Worm (Caenorhabditis elegans): ENCODE results near the gene K11G12.6.

Gene K11G12.6

DNA sequence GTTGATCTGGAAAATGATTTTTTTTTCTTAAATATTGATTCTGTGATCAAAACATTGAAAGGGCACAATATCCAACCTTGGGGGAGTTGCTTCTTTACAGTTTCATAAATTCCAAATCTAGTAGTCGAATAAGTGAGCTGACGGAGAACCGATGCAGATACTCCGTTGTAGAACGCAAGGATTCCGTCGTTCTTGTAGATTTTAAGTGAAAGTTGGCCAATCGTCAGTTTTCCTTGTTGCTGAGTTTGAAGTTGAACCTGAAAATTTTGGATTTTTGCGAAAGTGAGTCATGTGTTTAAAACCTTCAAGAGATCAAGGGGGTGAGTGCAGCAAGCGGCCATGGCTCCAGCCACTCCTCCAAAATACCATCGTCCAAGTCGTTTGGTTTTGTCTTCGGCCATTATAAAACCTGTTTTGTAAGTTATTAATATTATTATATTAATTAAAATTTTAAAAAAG, 4.2 kb downstream of the K11G12.6 start, which contains the start of gene slc-25A10:
TSS of gene slc-25A10 (minus strand) at position 409 of the 459 bp plus-strand sequence.
- TF ChIP-seq nhr-76 (tag; optimal IDR thresholded peaks at IDR 0.05) (no peak), elt-2 (tag; optimal IDR thresholded peaks at IDR 0.05) (peak; percentile 15), ama-1 (optimal IDR thresholded peaks at IDR 0.05) (peak; percentile 88)

- TF ChIP-seq nhr-25 (tag; optimal IDR thresholded peaks at IDR 0.05) (no peak), nhr-43 (tag; optimal IDR thresholded peaks at IDR 0.05; ENCODE audit: poor library complexity, severe bottlenecking) (no peak), nhr-12 (tag; optimal IDR thresholded peaks at IDR 0.05) (no peak), elt-3 (tag; optimal IDR thresholded peaks at IDR 0.05) (no peak), elt-2 (tag; optimal IDR thresholded peaks at IDR 0.05) (peak; percentile 54), eor-1 (tag; optimal IDR thresholded peaks at IDR 0.05) (no peak), egl-5 (tag; optimal IDR thresholded peaks at IDR 0.05) (no peak), nhr-28 (tag; optimal IDR thresholded peaks at IDR 0.05) (no peak), snpc-4 (tag; optimal IDR thresholded peaks at IDR 0.05) (no peak)
Measured at ce11 chrX:6722966-6723365, 6.5 kb downstream of the K11G12.6 start, which contains the start of gene smf-1. Gene smf-1 (minus strand): TSS chrX:6723066.

DNA sequence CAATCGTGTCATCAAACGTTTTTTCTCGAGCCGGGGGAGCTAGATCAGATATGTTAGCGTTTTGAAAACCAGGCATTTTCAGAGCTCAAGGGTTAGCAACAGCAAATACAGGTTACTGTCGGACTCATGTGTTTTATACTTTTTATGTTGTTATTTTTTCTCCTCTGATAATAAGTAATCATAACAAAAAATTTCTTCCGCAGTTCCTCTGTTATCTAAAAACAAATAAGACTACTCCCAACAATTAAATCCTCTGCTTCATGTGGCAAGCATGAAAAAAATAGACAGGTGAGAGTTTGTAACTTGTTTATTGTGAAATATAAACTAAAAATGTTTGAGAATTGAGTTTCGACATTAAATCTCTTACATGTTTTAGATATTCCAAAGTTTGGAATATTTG, 10.9 kb downstream of the K11G12.6 start, which contains the start of gene smf-2:
TSS of gene smf-2 (minus strand) at position 101 of the 400 bp plus-strand sequence.
- no peak for TF ChIP-seq elt-3 (tag; optimal IDR thresholded peaks at IDR 0.05)
- TF ChIP-seq aly-2 (tag; optimal IDR thresholded peaks at IDR 0.05), result no peak
- no peak for TF ChIP-seq nhr-67 (tag; optimal IDR thresholded peaks at IDR 0.05)
- TF ChIP-seq tbx-2 (tag; optimal IDR thresholded peaks at IDR 0.05), result no peak
- TF ChIP-seq hmg-11 (tag; optimal IDR thresholded peaks at IDR 0.05), result no peak
- no peak for TF ChIP-seq ceh-16 (tag; optimal IDR thresholded peaks at IDR 0.05)
- TF ChIP-seq pha-4 (tag; optimal IDR thresholded peaks at IDR 0.05), result no peak
- TF ChIP-seq elt-2 (tag; optimal IDR thresholded peaks at IDR 0.05), result no peak
- no peak for TF ChIP-seq elt-1 (tag; optimal IDR thresholded peaks at IDR 0.05)
- TF ChIP-seq lin-15B (tag; optimal IDR thresholded peaks at IDR 0.05), result no peak
- TF ChIP-seq jun-1 (tag; optimal IDR thresholded peaks at IDR 0.05), result no peak
- TF ChIP-seq lin-39 (tag; optimal IDR thresholded peaks at IDR 0.05), result no peak
- no peak for TF ChIP-seq fos-1 (tag; optimal IDR thresholded peaks at IDR 0.05)

DNA sequence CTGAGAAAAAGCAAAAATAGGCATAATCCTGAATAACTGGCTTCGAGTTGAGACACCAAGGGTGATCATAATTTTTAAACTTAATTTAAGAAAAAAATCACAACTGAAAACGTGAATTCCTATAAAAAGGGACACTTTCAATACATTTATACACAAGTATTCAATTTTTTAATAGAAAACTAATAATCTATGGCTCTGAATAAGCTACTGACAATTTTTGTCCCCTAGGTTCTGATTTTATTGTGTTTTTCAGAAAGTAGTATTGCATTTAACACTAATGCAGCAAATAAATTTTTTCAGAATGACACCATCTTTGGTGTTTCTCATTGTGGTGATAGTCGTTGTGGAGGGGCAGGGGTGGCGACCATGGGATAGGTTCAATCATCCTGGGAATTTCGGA, 16.2 kb downstream of the K11G12.6 start, which contains the start of gene nas-11:
TSS of gene nas-11 (plus strand) at position 301 of the 400 bp plus-strand sequence.
- TF ChIP-seq fkh-2 (tag; optimal IDR thresholded peaks at IDR 0.05) (no peak), pha-4 (tag; optimal IDR thresholded peaks at IDR 0.05) (no peak), elt-1 (tag; optimal IDR thresholded peaks at IDR 0.05) (no peak), unc-39 (tag; optimal IDR thresholded peaks at IDR 0.05) (no peak), snpc-4 (tag; optimal IDR thresholded peaks at IDR 0.05) (no peak), ZK546.5 (tag; optimal IDR thresholded peaks at IDR 0.05) (no peak), ceh-9 (tag; optimal IDR thresholded peaks at IDR 0.05) (no peak), fos-1 (tag; optimal IDR thresholded peaks at IDR 0.05) (no peak), skn-1 (tag; optimal IDR thresholded peaks at IDR 0.05) (no peak), nhr-67 (tag; optimal IDR thresholded peaks at IDR 0.05) (no peak), egl-5 (tag; optimal IDR thresholded peaks at IDR 0.05) (no peak), nhr-237 (tag; optimal IDR thresholded peaks at IDR 0.05) (no peak), ceh-16 (tag; optimal IDR thresholded peaks at IDR 0.05) (no peak)

ce11 chrX:6709238-6709637, 20.2 kb downstream of the K11G12.6 start, which contains the start of gene acr-3:
Gene acr-3 (plus strand): TSS chrX:6709538.
- TF ChIP-seq elt-2 (tag; optimal IDR thresholded peaks at IDR 0.05), result no peak
- TF ChIP-seq nhr-67 (tag; optimal IDR thresholded peaks at IDR 0.05), result no peak
- TF ChIP-seq jun-1 (tag; optimal IDR thresholded peaks at IDR 0.05), result no peak
- no peak for TF ChIP-seq fos-1 (tag; optimal IDR thresholded peaks at IDR 0.05)
- no peak for TF ChIP-seq tbx-2 (tag; optimal IDR thresholded peaks at IDR 0.05)
- no peak for TF ChIP-seq snpc-4 (tag; optimal IDR thresholded peaks at IDR 0.05)
- TF ChIP-seq fkh-2 (tag; optimal IDR thresholded peaks at IDR 0.05), result no peak
- no peak for TF ChIP-seq lin-15B (tag; optimal IDR thresholded peaks at IDR 0.05)
- TF ChIP-seq egl-27 (tag; optimal IDR thresholded peaks at IDR 0.05), result no peak
- no peak for TF ChIP-seq ztf-11 (tag; optimal IDR thresholded peaks at IDR 0.05)
- no peak for TF ChIP-seq ceh-82 (tag; optimal IDR thresholded peaks at IDR 0.05)
- TF ChIP-seq nhr-77 (tag; optimal IDR thresholded peaks at IDR 0.05), result no peak
- TF ChIP-seq daf-12 (tag; optimal IDR thresholded peaks at IDR 0.05), result no peak
- TF ChIP-seq nhr-237 (tag; optimal IDR thresholded peaks at IDR 0.05), result no peak
- no peak for TF ChIP-seq elt-1 (tag; optimal IDR thresholded peaks at IDR 0.05)
- no peak for TF ChIP-seq nhr-25 (tag; optimal IDR thresholded peaks at IDR 0.05)
- no peak for TF ChIP-seq skn-1 (tag; optimal IDR thresholded peaks at IDR 0.05)
- TF ChIP-seq nhr-28 (tag; optimal IDR thresholded peaks at IDR 0.05), result no peak
- no peak for TF ChIP-seq mdl-1 (tag; optimal IDR thresholded peaks at IDR 0.05)
- TF ChIP-seq unc-39 (tag; optimal IDR thresholded peaks at IDR 0.05), result no peak
